Fruit fly (Drosophila melanogaster): ENCODE data around the gene Srg1.

DNA sequence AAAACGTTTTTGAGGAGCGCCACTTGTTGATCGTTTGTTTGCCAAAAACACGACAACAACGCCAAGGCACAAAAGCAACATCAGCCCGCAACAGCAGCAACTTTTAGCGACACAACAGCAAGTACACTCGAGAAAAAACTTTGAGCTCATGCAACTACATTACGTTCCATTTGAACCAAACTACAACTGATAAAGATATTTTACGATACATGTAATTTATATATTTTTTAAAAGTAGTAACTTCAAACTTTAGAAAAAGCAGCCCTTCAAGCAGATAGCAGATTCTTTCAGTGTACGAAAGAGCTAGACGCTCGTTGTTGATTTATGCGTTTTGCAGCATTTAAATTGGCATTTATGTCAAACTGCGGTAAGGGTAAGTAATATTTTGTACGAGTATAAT, 45.6 kb upstream of the Srg1 start:
- TF ChIP-seq usp (GFP tag; optimal IDR thresholded peaks at IDR 0.05) (no peak), CG12659 (GFP tag; optimal IDR thresholded peaks at IDR 0.05) (no peak), da (GFP tag; optimal IDR thresholded peaks at IDR 0.05) (no peak), amos (GFP tag; IDR thresholded peaks at IDR 0.05; ENCODE audit: partially characterized antibody) (no peak), CG10274 (GFP tag; optimal IDR thresholded peaks at IDR 0.05) (no peak), shn (GFP tag; optimal IDR thresholded peaks at IDR 0.05) (no peak)

Data from whole organism, embryonic.